Worm (Caenorhabditis elegans) whole organism, L2 larva: ENCODE results near the gene pcf-11.

ENCODE experiments used
- F13H6.1 ChIP-seq: sonication (generic microtip); optimal IDR thresholded peaks from 2 replicates; lab custom pipeline; 2016; ENCODE audit warnings: missing genetic modification characterization, missing compliant biosample characterization
- Y55F3AM.14 ChIP-seq: fragments of 200-800 bp; sonication (Bioruptor generic); optimal IDR thresholded peaks from 2 replicates; lab custom pipeline; 2018; ENCODE audit warnings: mild to moderate bottlenecking, missing genetic modification characterization, missing compliant biosample characterization
- ZK546.5 ChIP-seq: sonication (generic microtip); optimal IDR thresholded peaks from 2 replicates; lab custom pipeline; 2017; ENCODE audit warnings: missing biosample characterization, missing genetic modification characterization
- aly-2 ChIP-seq: fragments of 150-350 bp; optimal IDR thresholded peaks from 2 replicates; lab custom pipeline; 2014; ENCODE audit warnings: missing biosample characterization, missing genetic modification characterization
- ama-1 ChIP-seq: fragments of 150-350 bp; optimal IDR thresholded peaks from 2 replicates; lab custom pipeline; 2018; ENCODE audit warnings: inconsistent platforms
- blmp-1 ChIP-seq: sonication (generic microtip); optimal IDR thresholded peaks from 2 replicates; lab custom pipeline; 2017; ENCODE audit warnings: missing genetic modification characterization, mild to moderate bottlenecking, missing compliant biosample characterization, antibody characterized with exemption, moderate library complexity; ENCODE audit not compliant: insufficient read depth
- ceh-16 ChIP-seq: fragments of 150-350 bp; optimal IDR thresholded peaks from 2 replicates; lab custom pipeline; 2014; ENCODE audit warnings: missing biosample characterization, missing genetic modification characterization
- ceh-82 ChIP-seq: fragments of 150-350 bp; optimal IDR thresholded peaks from 2 replicates; lab custom pipeline; 2014; ENCODE audit warnings: missing biosample characterization, missing genetic modification characterization
- crh-2 ChIP-seq: sonication (generic microtip); optimal IDR thresholded peaks from 2 replicates; lab custom pipeline; 2017; ENCODE audit warnings: missing biosample characterization, missing genetic modification characterization
- dmd-4 ChIP-seq: sonication (generic microtip); optimal IDR thresholded peaks from 2 replicates; lab custom pipeline; 2017; ENCODE audit warnings: missing biosample characterization, missing genetic modification characterization
- elt-1 ChIP-seq: fragments of 150-350 bp; optimal IDR thresholded peaks from 2 replicates; lab custom pipeline; 2014; ENCODE audit warnings: missing biosample characterization, missing genetic modification characterization
- elt-3 ChIP-seq: sonication (generic microtip); optimal IDR thresholded peaks from 2 replicates; lab custom pipeline; 2017; ENCODE audit warnings: missing biosample characterization, missing genetic modification characterization
- fos-1 ChIP-seq: fragments of 150-350 bp; optimal IDR thresholded peaks from 2 replicates; lab custom pipeline; 2014; ENCODE audit warnings: missing biosample characterization, missing genetic modification characterization
- gmeb-1 ChIP-seq: fragments of 150-350 bp; optimal IDR thresholded peaks from 2 replicates; lab custom pipeline; 2014; ENCODE audit warnings: missing biosample characterization, missing genetic modification characterization
- lin-13 ChIP-seq: fragments of 150-350 bp; optimal IDR thresholded peaks from 2 replicates; lab custom pipeline; 2014; ENCODE audit warnings: missing biosample characterization, missing genetic modification reagents, missing genetic modification characterization
- lin-39 ChIP-seq: fragments of 150-350 bp; optimal IDR thresholded peaks from 2 replicates; lab custom pipeline; 2014; ENCODE audit warnings: missing biosample characterization, missing genetic modification reagents, missing genetic modification characterization
- lsy-2 ChIP-seq, 2 experiments: fragments of 150-350 bp in 1 of 2; sonication (generic microtip) in 1 of 2; optimal IDR thresholded peaks; 2 replicates each; lab custom pipeline; 2014 to 2017; ENCODE audit warnings: missing biosample characterization in 2 of 2, missing genetic modification characterization in 2 of 2
- mab-5 ChIP-seq: fragments of 150-350 bp; optimal IDR thresholded peaks from 2 replicates; lab custom pipeline; 2014; ENCODE audit warnings: missing biosample characterization, missing genetic modification characterization
- mdl-1 ChIP-seq, 2 experiments: fragments of 150-350 bp in 1 of 2; sonication (generic microtip) in 1 of 2; optimal IDR thresholded peaks; 2 replicates each; lab custom pipeline; 2017; ENCODE audit warnings: missing biosample characterization in 2 of 2, missing genetic modification characterization in 2 of 2
- nhr-11 ChIP-seq: fragments of 150-350 bp; optimal IDR thresholded peaks from 2 replicates; lab custom pipeline; 2014; ENCODE audit warnings: missing biosample characterization, missing genetic modification characterization
- nhr-12 ChIP-seq: fragments of 150-350 bp; optimal IDR thresholded peaks from 2 replicates; lab custom pipeline; 2014; ENCODE audit warnings: missing biosample characterization, missing genetic modification characterization
- nhr-129 ChIP-seq: fragments of 150-350 bp; optimal IDR thresholded peaks from 2 replicates; lab custom pipeline; 2014; ENCODE audit warnings: missing biosample characterization, missing genetic modification characterization
- nhr-237 ChIP-seq: fragments of 150-350 bp; optimal IDR thresholded peaks from 2 replicates; lab custom pipeline; 2014; ENCODE audit warnings: missing biosample characterization, missing genetic modification characterization
- nhr-6 ChIP-seq: fragments of 150-350 bp; optimal IDR thresholded peaks from 2 replicates; lab custom pipeline; 2014; ENCODE audit warnings: missing biosample characterization, missing genetic modification characterization
- nhr-77 ChIP-seq: fragments of 150-350 bp; optimal IDR thresholded peaks from 2 replicates; lab custom pipeline; 2014; ENCODE audit warnings: missing biosample characterization, missing genetic modification characterization
- peb-1 ChIP-seq: fragments of 150-350 bp; optimal IDR thresholded peaks from 2 replicates; lab custom pipeline; 2014; ENCODE audit warnings: missing biosample characterization, missing genetic modification characterization
- skn-1 ChIP-seq: sonication (generic microtip); optimal IDR thresholded peaks from 2 replicates; lab custom pipeline; 2017; ENCODE audit warnings: missing biosample characterization, missing genetic modification characterization
- sma-3 ChIP-seq: sonication (generic microtip); optimal IDR thresholded peaks from 2 replicates; lab custom pipeline; 2016; ENCODE audit warnings: missing genetic modification reagents, missing genetic modification characterization, missing compliant biosample characterization
- sma-9 ChIP-seq, 2 experiments: fragments of 150-350 bp in 1 of 2; sonication (generic microtip) in 1 of 2; optimal IDR thresholded peaks; 2 replicates each; lab custom pipeline; 2014 to 2016; ENCODE audit warnings: missing genetic modification characterization in 2 of 2, mild to moderate bottlenecking in 1 of 2, missing biosample characterization in 1 of 2, missing compliant biosample characterization in 1 of 2, missing genetic modification reagents in 1 of 2, moderate library complexity in 1 of 2
- snpc-4 ChIP-seq: fragments of 150-350 bp; optimal IDR thresholded peaks from 2 replicates; lab custom pipeline; 2014; ENCODE audit warnings: missing biosample characterization, missing genetic modification characterization
- unc-39 ChIP-seq: fragments of 150-350 bp; optimal IDR thresholded peaks from 2 replicates; lab custom pipeline; 2014; ENCODE audit warnings: missing biosample characterization, missing genetic modification characterization
- unc-55 ChIP-seq: fragments of 150-350 bp; sonication (generic microtip); optimal IDR thresholded peaks from 3 replicates; lab custom pipeline; 2014; ENCODE audit warnings: missing biosample characterization, missing genetic modification reagents, missing genetic modification characterization
- unc-62 ChIP-seq: fragments of 150-350 bp; optimal IDR thresholded peaks from 2 replicates; lab custom pipeline; 2014; ENCODE audit warnings: missing biosample characterization, missing genetic modification reagents, missing genetic modification characterization
- zag-1 ChIP-seq: fragments of 150-350 bp; optimal IDR thresholded peaks from 2 replicates; lab custom pipeline; 2014; ENCODE audit warnings: missing biosample characterization, missing genetic modification characterization
- ztf-1 ChIP-seq: fragments of 200-800 bp; sonication (Bioruptor generic); conservative IDR thresholded peaks from 2 replicates; pipeline ENCODE4 v1.3.6; 2022; ENCODE audit warnings: missing genetic modification characterization, missing compliant biosample characterization
- ztf-4 ChIP-seq: fragments of 150-350 bp; optimal IDR thresholded peaks from 2 replicates; lab custom pipeline; 2014; ENCODE audit warnings: missing biosample characterization, missing genetic modification characterization

The pcf-11 gene

DNA sequence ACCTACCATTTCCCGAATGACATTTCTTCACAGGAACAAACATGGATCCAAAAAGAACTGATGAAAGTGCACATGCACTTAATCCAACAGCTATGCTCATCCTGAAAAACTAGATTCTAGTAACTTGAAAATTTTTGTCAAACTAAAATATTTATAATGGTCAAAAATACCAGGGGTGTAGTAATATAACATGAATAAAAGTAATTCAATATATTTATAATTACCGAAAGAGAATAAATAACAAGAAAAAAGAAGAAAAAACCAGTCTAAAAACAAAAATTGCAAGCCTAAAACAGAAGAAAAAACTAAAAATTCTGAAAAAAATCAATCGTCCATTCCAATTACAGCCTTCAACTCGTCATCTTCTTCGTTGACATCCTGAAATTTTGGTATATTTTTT, 20.1 kb upstream of the pcf-11 start, which contains the start of gene R144.6:
R144.6 (minus strand) TSS at position 101 of the 400 bp plus-strand sequence.
- no peak for TF ChIP-seq Y55F3AM.14 (GFP tag; lab: Kevin White, UChicago)
- no peak for TF ChIP-seq zag-1
- TF ChIP-seq snpc-4 = no peak
- no peak for TF ChIP-seq nhr-129 (tag; lab: Kevin White, UChicago)
- no peak for TF ChIP-seq unc-55 (GFP tag; lab: Kevin White, UChicago)
- TF ChIP-seq dmd-4 (tag; lab: Kevin White, UChicago) = no peak
- TF ChIP-seq sma-9 (GFP tag; optimal IDR thresholded peaks at IDR 0.05; lab: Kevin White, UChicago) = no peak
- TF ChIP-seq sma-9 (tag; optimal IDR thresholded peaks at IDR 0.05; lab: Kevin White, UChicago) = no peak
- no peak for TF ChIP-seq nhr-237
- TF ChIP-seq ama-1 (lab: Kevin White, UChicago) = no peak
- TF ChIP-seq elt-1 (tag; lab: Kevin White, UChicago) = no peak
- no peak for TF ChIP-seq blmp-1 (tag; lab: Kevin White, UChicago)
- no peak for TF ChIP-seq crh-2
- no peak for TF ChIP-seq aly-2 (tag; lab: Kevin White, UChicago)
- TF ChIP-seq nhr-11 (tag; lab: Kevin White, UChicago) = no peak
- no peak for TF ChIP-seq F13H6.1 (tag; lab: Kevin White, UChicago)
- TF ChIP-seq nhr-12 = no peak
- TF ChIP-seq mdl-1 (tag; optimal IDR thresholded peaks at IDR 0.05; lab: Kevin White, UChicago) = no peak
- TF ChIP-seq, all 48 proteins: peak for 0

ce11 chrIII:5006881-5007280, 17.8 kb upstream of the pcf-11 start, which contains the start of gene R144.12:
Gene R144.12, minus strand, starts transcription at chrIII:5006981.
- TF ChIP-seq unc-39 (tag; lab: Kevin White, UChicago) (no peak), peb-1 (tag; lab: Kevin White, UChicago) (no peak), ztf-1 (GFP tag; lab: Robert Waterston, UW) (no peak), fos-1 (tag; lab: Kevin White, UChicago) (no peak), ceh-82 (tag; lab: Kevin White, UChicago) (no peak), snpc-4 (no peak)

ce11 chrIII:5008730-5009129, 16.0 kb upstream of the pcf-11 start, which contains the start of gene R144.11:
Gene R144.11, minus strand, starts transcription at chrIII:5008830.
- no peak for TF ChIP-seq skn-1 (tag; lab: Kevin White, UChicago)
- no peak for TF ChIP-seq F13H6.1 (tag; lab: Kevin White, UChicago)
- TF ChIP-seq aly-2 (tag; lab: Kevin White, UChicago) = peak; percentile 2
- TF ChIP-seq zag-1 = no peak
- TF ChIP-seq unc-62 (GFP tag; lab: Kevin White, UChicago) = no peak
- no peak for TF ChIP-seq mab-5
- TF ChIP-seq, all 48 proteins: peak for 1

- TF ChIP-seq skn-1 (tag; lab: Kevin White, UChicago) = no peak
- no peak for TF ChIP-seq ztf-1 (GFP tag; lab: Robert Waterston, UW)
- TF ChIP-seq ceh-16 (tag; lab: Kevin White, UChicago) = no peak
- no peak for TF ChIP-seq aly-2 (tag; lab: Kevin White, UChicago)
- no peak for TF ChIP-seq gmeb-1 (tag; lab: Kevin White, UChicago)
- no peak for TF ChIP-seq crh-2
- TF ChIP-seq zag-1 = no peak
- no peak for TF ChIP-seq nhr-12
- TF ChIP-seq nhr-77 (tag; lab: Kevin White, UChicago) = no peak
- TF ChIP-seq elt-3 = no peak
- no peak for TF ChIP-seq lin-39 (tag; lab: Kevin White, UChicago)
- TF ChIP-seq Y55F3AM.14 (GFP tag; lab: Kevin White, UChicago) = no peak
- TF ChIP-seq mab-5 = no peak
- TF ChIP-seq ztf-4 (tag; lab: Kevin White, UChicago) = no peak
- no peak for TF ChIP-seq mdl-1 (tag; optimal IDR thresholded peaks at IDR 0.05; lab: Kevin White, UChicago)
- TF ChIP-seq lsy-2 (tag; optimal IDR thresholded peaks at IDR 0.05; lab: Kevin White, UChicago) = no peak
- TF ChIP-seq lin-13 (GFP tag; lab: Kevin White, UChicago) = no peak
- TF ChIP-seq, all 48 proteins: peak for 0
Observed at ce11 chrIII:5010723-5011122, 14.0 kb upstream of the pcf-11 start.

ce11 chrIII:5012460-5012859, 12.3 kb upstream of the pcf-11 start:
- TF ChIP-seq blmp-1 (tag; lab: Kevin White, UChicago) (no peak), elt-1 (tag; lab: Kevin White, UChicago) (no peak), sma-9 (GFP tag; optimal IDR thresholded peaks at IDR 0.05; lab: Kevin White, UChicago) (no peak), sma-9 (tag; optimal IDR thresholded peaks at IDR 0.05; lab: Kevin White, UChicago) (no peak), elt-3 (no peak), mdl-1 (tag; optimal IDR thresholded peaks at IDR 0.05; lab: Kevin White, UChicago) (no peak), nhr-12 (no peak), nhr-6 (tag; lab: Kevin White, UChicago) (no peak), sma-3 (no peak), ZK546.5 (tag; lab: Kevin White, UChicago) (no peak)
